Fruit fly (Drosophila melanogaster) whole organism, embryonic: ENCODE results near the gene CG44040.
A peak's percentile ranks its signal among the peaks of the same experiment; 100 is the strongest.

Experiments
- Adf1 ChIP-seq: fragments of 200-800 bp; sonication (Bioruptor generic); IDR thresholded peaks from 2 replicates; pipeline ENCODE4 v1.3.6; 2022; ENCODE audit warnings: missing biosample characterization, missing genetic modification characterization
- Atf6 ChIP-seq: fragments of 200-800 bp; sonication (Bioruptor generic); IDR thresholded peaks from 2 replicates; pipeline ENCODE4 v1.3.6; 2022; ENCODE audit warnings: missing biosample characterization, missing genetic modification characterization
- B-H2 ChIP-seq: fragments of 200-800 bp; sonication (Bioruptor generic); optimal IDR thresholded peaks from 2 replicates; lab custom pipeline; 2018; ENCODE audit warnings: missing biosample characterization, mild to moderate bottlenecking, missing genetic modification characterization
- BEAF-32 ChIP-seq: fragments of 200-800 bp; sonication (Bioruptor generic); optimal IDR thresholded peaks from 3 replicates; lab custom pipeline; 2017; ENCODE audit warnings: missing biosample characterization, missing genetic modification characterization, mild to moderate bottlenecking, moderate library complexity, missing genetic modification reagents
- CG10366 ChIP-seq: fragments of 200-800 bp; sonication (Bioruptor generic); IDR thresholded peaks from 2 replicates; pipeline ENCODE4 v1.3.6; 2022; ENCODE audit warnings: missing biosample characterization, missing genetic modification characterization
- CG10543 ChIP-seq: fragments of 200-800 bp; sonication (Bioruptor generic); optimal IDR thresholded peaks from 3 replicates; lab custom pipeline; 2017; ENCODE audit warnings: missing biosample characterization, mild to moderate bottlenecking, missing genetic modification characterization, moderate library complexity
- CG11247 ChIP-seq: fragments of 200-800 bp; sonication (Bioruptor generic); IDR thresholded peaks from 2 replicates; pipeline ENCODE4 v1.3.6; 2022; ENCODE audit warnings: missing biosample characterization, missing genetic modification characterization
- CG11696 ChIP-seq: fragments of 200-800 bp; sonication (Bioruptor generic); IDR thresholded peaks from 2 replicates; pipeline ENCODE4 v1.3.6; 2022; ENCODE audit warnings: missing biosample characterization, missing genetic modification characterization
- CG12391 ChIP-seq: fragments of 200-800 bp; sonication (Bioruptor generic); optimal IDR thresholded peaks from 3 replicates; lab custom pipeline; 2018; ENCODE audit warnings: missing biosample characterization, mild to moderate bottlenecking, missing genetic modification characterization, moderate library complexity
- CG12769 ChIP-seq: fragments of 200-800 bp; sonication (Bioruptor generic); optimal IDR thresholded peaks from 2 replicates; lab custom pipeline; 2019; ENCODE audit warnings: missing biosample characterization, mild to moderate bottlenecking, missing genetic modification characterization, moderate library complexity
- CG13123 ChIP-seq: fragments of 200-800 bp; sonication (Bioruptor generic); optimal IDR thresholded peaks from 2 replicates; lab custom pipeline; 2016; ENCODE audit warnings: missing biosample characterization, missing genetic modification characterization
- CG14965 ChIP-seq: fragments of 200-800 bp; sonication (Bioruptor generic); optimal IDR thresholded peaks from 2 replicates; lab custom pipeline; 2016; ENCODE audit warnings: missing biosample characterization, missing genetic modification characterization, borderline replicate concordance
- CG1647 ChIP-seq: fragments of 200-800 bp; sonication (Bioruptor generic); optimal IDR thresholded peaks from 3 replicates; lab custom pipeline; 2016; ENCODE audit warnings: missing biosample characterization, missing genetic modification characterization
- CG1792 ChIP-seq: fragments of 200-800 bp; sonication (Bioruptor generic); optimal IDR thresholded peaks from 2 replicates; lab custom pipeline; 2016; ENCODE audit warnings: missing biosample characterization, missing genetic modification characterization
- CG2116 ChIP-seq: fragments of 200-800 bp; sonication (Bioruptor generic); optimal IDR thresholded peaks from 3 replicates; lab custom pipeline; 2018; ENCODE audit warnings: missing biosample characterization, mild to moderate bottlenecking, missing genetic modification characterization
- CG4328 ChIP-seq: fragments of 200-800 bp; sonication (Bioruptor generic); optimal IDR thresholded peaks from 3 replicates; lab custom pipeline; 2017; ENCODE audit warnings: missing biosample characterization, missing genetic modification reagents, missing genetic modification characterization
- CG5245 ChIP-seq: fragments of 200-800 bp; sonication (Bioruptor generic); optimal IDR thresholded peaks from 3 replicates; lab custom pipeline; 2016; ENCODE audit warnings: missing biosample characterization, missing genetic modification characterization
- CG6791 ChIP-seq: fragments of 200-800 bp; sonication (Bioruptor generic); IDR thresholded peaks from 3 replicates; pipeline ENCODE4 v1.3.6; 2022; ENCODE audit warnings: missing biosample characterization, missing genetic modification characterization; ENCODE audit not compliant: partially characterized antibody
- CG7786 ChIP-seq: fragments of 200-800 bp; sonication (Bioruptor generic); optimal IDR thresholded peaks from 2 replicates; lab custom pipeline; 2016; ENCODE audit warnings: missing biosample characterization, missing genetic modification characterization
- Dad ChIP-seq: fragments of 200-800 bp; sonication (Bioruptor generic); optimal IDR thresholded peaks from 3 replicates; lab custom pipeline; 2016; ENCODE audit warnings: missing biosample characterization, missing genetic modification characterization
- Doc3 ChIP-seq: fragments of 200-800 bp; sonication (Bioruptor generic); IDR thresholded peaks from 3 replicates; pipeline ENCODE4 v1.3.6; 2022; ENCODE audit warnings: missing biosample characterization, missing genetic modification characterization; ENCODE audit not compliant: partially characterized antibody
- Fer3 ChIP-seq: fragments of 200-800 bp; sonication (Bioruptor generic); optimal IDR thresholded peaks from 2 replicates; lab custom pipeline; 2018; ENCODE audit warnings: missing biosample characterization, mild to moderate bottlenecking, missing genetic modification characterization, moderate library complexity
- Gug ChIP-seq: fragments of 200-800 bp; sonication (Bioruptor generic); IDR thresholded peaks from 4 replicates; pipeline ENCODE4 v1.3.6; 2022; ENCODE audit warnings: missing biosample characterization, missing genetic modification characterization
- Hand ChIP-seq: fragments of 200-800 bp; sonication (Bioruptor generic); optimal IDR thresholded peaks from 2 replicates; lab custom pipeline; 2017; ENCODE audit warnings: mild to moderate bottlenecking, missing biosample characterization, missing genetic modification reagents, missing genetic modification characterization
- Hmr ChIP-seq: fragments of 200-800 bp; sonication (Bioruptor generic); optimal IDR thresholded peaks from 3 replicates; lab custom pipeline; 2017; ENCODE audit warnings: mild to moderate bottlenecking, missing biosample characterization, missing genetic modification reagents, missing genetic modification characterization
- Hr3 ChIP-seq: fragments of 200-800 bp; sonication (Bioruptor generic); optimal IDR thresholded peaks from 3 replicates; lab custom pipeline; 2016; ENCODE audit warnings: missing biosample characterization, missing genetic modification characterization
- Mes4 ChIP-seq: fragments of 200-800 bp; sonication (Bioruptor generic); optimal IDR thresholded peaks from 2 replicates; lab custom pipeline; 2016; ENCODE audit warnings: missing biosample characterization, missing genetic modification characterization
- NC2β ChIP-seq: fragments of 200-800 bp; sonication (Bioruptor generic); optimal IDR thresholded peaks from 2 replicates; lab custom pipeline; 2016; ENCODE audit warnings: missing biosample characterization, missing genetic modification characterization
- Ptx1 ChIP-seq: fragments of 200-800 bp; sonication (Bioruptor generic); IDR thresholded peaks from 2 replicates; pipeline ENCODE4 v1.3.6; 2022; ENCODE audit warnings: missing biosample characterization, missing genetic modification characterization
- Sry-δ ChIP-seq: fragments of 200-800 bp; sonication (Bioruptor generic); optimal IDR thresholded peaks from 2 replicates; lab custom pipeline; 2016; ENCODE audit warnings: missing biosample characterization, missing genetic modification characterization
- Tbp ChIP-seq: fragments of >200 bp; optimal IDR thresholded peaks from 2 replicates; lab custom pipeline; 2018; ENCODE audit warnings: missing biosample characterization, missing genetic modification characterization
- Xrp1 ChIP-seq: fragments of 200-800 bp; sonication (Bioruptor generic); IDR thresholded peaks from 2 replicates; pipeline ENCODE4 v1.3.6; 2022; ENCODE audit warnings: missing biosample characterization, missing genetic modification characterization
- al ChIP-seq: fragments of 200-800 bp; sonication (Bioruptor generic); IDR thresholded peaks from 2 replicates; pipeline ENCODE4 v1.3.6; 2022; ENCODE audit warnings: missing biosample characterization, missing genetic modification characterization
- aop ChIP-seq: fragments of 200-800 bp; sonication (Bioruptor generic); IDR thresholded peaks from 2 replicates; pipeline ENCODE4 v1.3.6; 2022; ENCODE audit warnings: missing biosample characterization, missing genetic modification characterization
- bab2 ChIP-seq: fragments of 200-800 bp; sonication (Bioruptor generic); optimal IDR thresholded peaks from 2 replicates; lab custom pipeline; 2016; ENCODE audit warnings: missing biosample characterization, missing genetic modification characterization
- cwo ChIP-seq: fragments of 200-800 bp; sonication (Bioruptor generic); optimal IDR thresholded peaks from 3 replicates; lab custom pipeline; 2017; ENCODE audit warnings: missing biosample characterization, missing genetic modification characterization, mild to moderate bottlenecking, moderate library complexity, missing genetic modification reagents
- insv ChIP-seq, 2 experiments: fragments of 200-800 bp; sonication (Bioruptor generic); optimal IDR thresholded peaks; 3 replicates each; lab custom pipeline; 2016 to 2018; ENCODE audit warnings: missing biosample characterization in 2 of 2, missing genetic modification characterization in 2 of 2
- jigr1 ChIP-seq: fragments of 200-800 bp; sonication (Bioruptor generic); IDR thresholded peaks from 3 replicates; pipeline ENCODE4 v1.3.6; 2022; ENCODE audit warnings: missing biosample characterization, missing genetic modification characterization
- jumu ChIP-seq: fragments of 200-800 bp; sonication (Bioruptor generic); optimal IDR thresholded peaks from 3 replicates; lab custom pipeline; 2016; ENCODE audit warnings: missing biosample characterization, missing genetic modification characterization
- kah ChIP-seq: fragments of 200-800 bp; sonication (Bioruptor generic); optimal IDR thresholded peaks from 2 replicates; lab custom pipeline; 2018; ENCODE audit warnings: missing biosample characterization, mild to moderate bottlenecking, missing genetic modification characterization
- ken ChIP-seq: fragments of 200-800 bp; sonication (Bioruptor generic); IDR thresholded peaks from 3 replicates; pipeline ENCODE4 v1.3.6; 2022; ENCODE audit warnings: missing biosample characterization, missing genetic modification characterization
- knrl ChIP-seq: fragments of 200-800 bp; sonication (Bioruptor generic); IDR thresholded peaks from 3 replicates; pipeline ENCODE4 v1.3.6; 2022; ENCODE audit warnings: missing biosample characterization, missing genetic modification characterization; ENCODE audit not compliant: partially characterized antibody
- nerfin-1 ChIP-seq: fragments of 200-800 bp; sonication (Bioruptor generic); optimal IDR thresholded peaks from 3 replicates; lab custom pipeline; 2019; ENCODE audit warnings: missing biosample characterization, mild to moderate bottlenecking, missing genetic modification characterization, moderate library complexity
- nmo ChIP-seq: fragments of 200-800 bp; sonication (Bioruptor generic); optimal IDR thresholded peaks from 2 replicates; lab custom pipeline; 2018; ENCODE audit warnings: missing biosample characterization, mild to moderate bottlenecking, missing genetic modification characterization, moderate library complexity
- onecut ChIP-seq: fragments of 200-800 bp; sonication (Bioruptor generic); IDR thresholded peaks from 2 replicates; pipeline ENCODE4 v1.3.6; 2022; ENCODE audit warnings: missing biosample characterization, missing genetic modification characterization
- sima ChIP-seq: fragments of 200-800 bp; sonication (Bioruptor generic); optimal IDR thresholded peaks from 2 replicates; lab custom pipeline; 2016; ENCODE audit warnings: missing biosample characterization, missing genetic modification characterization
- sna ChIP-seq: fragments of 200-800 bp; sonication (Bioruptor generic); IDR thresholded peaks from 2 replicates; pipeline ENCODE4 v1.3.6; 2022; ENCODE audit warnings: missing biosample characterization, missing genetic modification characterization; ENCODE audit not compliant: partially characterized antibody
- tin ChIP-seq: fragments of 200-800 bp; sonication (Bioruptor generic); optimal IDR thresholded peaks from 3 replicates; lab custom pipeline; 2016; ENCODE audit warnings: missing biosample characterization, missing genetic modification characterization
- twi ChIP-seq: fragments of 200-800 bp; optimal IDR thresholded peaks from 2 replicates; lab custom pipeline; 2019; ENCODE audit warnings: missing biosample characterization, mild to moderate bottlenecking, missing genetic modification characterization, moderate library complexity
- zen2 ChIP-seq: fragments of 200-800 bp; sonication (Bioruptor generic); IDR thresholded peaks from 3 replicates; pipeline ENCODE4 v1.3.6; 2022; ENCODE audit warnings: missing biosample characterization, missing genetic modification characterization; ENCODE audit not compliant: partially characterized antibody

The CG44040 gene

DNA sequence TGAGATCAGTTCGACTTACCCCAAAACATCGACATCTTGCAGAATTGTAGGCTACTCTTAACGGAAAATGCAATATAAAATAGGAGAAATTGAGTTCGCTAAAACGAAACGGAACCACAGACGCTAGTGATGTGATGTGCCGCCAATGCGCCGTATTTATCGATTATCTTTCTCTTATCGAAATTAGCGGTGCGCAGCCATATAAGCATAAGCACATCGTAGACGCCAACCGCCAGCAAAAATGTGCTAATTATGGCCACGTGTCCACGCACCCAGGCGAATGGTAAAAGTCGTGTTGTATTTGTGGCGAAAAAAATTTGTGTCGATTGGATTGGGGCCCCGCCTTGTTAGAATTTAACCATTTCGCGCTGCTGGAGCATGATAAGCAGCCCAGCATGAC lies 12.8 kb downstream of the CG44040 start, which contains the start of the genes Fkbp39 and Cyfip (continued):
- TF ChIP-seq CG10366 (GFP tag; lab: Robert Waterston, UW) (peak; percentile 34), NC2β (GFP tag; lab: Kevin White, UChicago) (peak; percentile 80), Adf1 (GFP tag; lab: Robert Waterston, UW) (peak; percentile 68), Mes4 (GFP tag; lab: Kevin White, UChicago) (peak; percentile 52), Sry-δ (GFP tag; lab: Kevin White, UChicago) (peak; percentile 100), nmo (GFP tag; lab: Kevin White, UChicago) (peak; percentile 76), jumu (GFP tag; lab: Kevin White, UChicago) (peak; percentile 87), Hmr (GFP tag; lab: Kevin White, UChicago) (peak; percentile 78), CG11247 (GFP tag; lab: Robert Waterston, UW) (0 out of 2 replicates have a peak, but pooled peaks have one; percentile 20), Xrp1 (GFP tag; lab: Robert Waterston, UW) (0 out of 2 replicates have a peak, but pooled peaks have one; percentile 27), sima (GFP tag; lab: Kevin White, UChicago) (no peak), Dad (GFP tag; lab: Kevin White, UChicago) (peak; percentile 59), twi (tag; lab: Kevin White, UChicago) (no peak), CG5245 (GFP tag; lab: Kevin White, UChicago) (no peak), kah (GFP tag; lab: Kevin White, UChicago) (peak; percentile 35), aop (GFP tag; lab: Robert Waterston, UW) (no peak), Atf6 (GFP tag; lab: Robert Waterston, UW) (peak; percentile 34; the same call in 1 of the 2 replicates), CG10543 (GFP tag; lab: Kevin White, UChicago) (peak; percentile 44), zen2 (peak; percentile 31; the same call in 1 of the 3 replicates), CG11696 (GFP tag; lab: Robert Waterston, UW) (no peak), ken (GFP tag; lab: Robert Waterston, UW) (peak; percentile 66; the same call in 2 of the 3 replicates), CG14965 (GFP tag; lab: Kevin White, UChicago) (no peak), CG7786 (peak; percentile 34), CG1647 (GFP tag; lab: Kevin White, UChicago) (peak; percentile 29), insv (GFP tag; optimal IDR thresholded peaks at IDR 0.05; lab: Kevin White, UChicago) (peak in 1 of 2 experiments; percentile 43), bab2 (peak; percentile 29), Tbp (GFP tag; lab: Kevin White, UChicago) (no peak), BEAF-32 (peak; percentile 82), cwo (GFP tag; lab: Kevin White, UChicago) (no peak), CG2116 (GFP tag; lab: Kevin White, UChicago) (peak; percentile 89), CG12769 (tag; lab: Kevin White, UChicago) (no peak), Fer3 (tag; lab: Kevin White, UChicago) (peak; percentile 27), onecut (peak; percentile 46), CG13123 (no peak), CG4328 (no peak), nerfin-1 (tag; lab: Kevin White, UChicago) (no peak), Gug (GFP tag; lab: Robert Waterston, UW) (peak; percentile 38; the same call in 1 of the 4 replicates), knrl (GFP tag; lab: Robert Waterston, UW) (peak; percentile 68), B-H2 (peak; percentile 77), CG6791 (GFP tag; lab: Robert Waterston, UW) (peak; percentile 77), al (0 out of 2 replicates have a peak, but pooled peaks have one; percentile 19), Doc3 (peak; percentile 64), Hand (GFP tag; lab: Kevin White, UChicago) (no peak), jigr1 (GFP tag; lab: Robert Waterston, UW) (no peak), CG12391 (tag; lab: Kevin White, UChicago) (peak; percentile 64), CG1792 (GFP tag; lab: Kevin White, UChicago) (peak; percentile 22), Ptx1 (GFP tag; lab: Robert Waterston, UW) (peak; percentile 39; the same call in 1 of the 2 replicates), sna (GFP tag; lab: Robert Waterston, UW) (peak; percentile 54; the same call in 1 of the 2 replicates), tin (GFP tag; lab: Kevin White, UChicago) (peak; percentile 40), Hr3 (GFP tag; lab: Kevin White, UChicago) (peak; percentile 20)
